Worm (Caenorhabditis elegans): Measurements from ENCODE around the gene cash-1.

cash-1 gene

DNA sequence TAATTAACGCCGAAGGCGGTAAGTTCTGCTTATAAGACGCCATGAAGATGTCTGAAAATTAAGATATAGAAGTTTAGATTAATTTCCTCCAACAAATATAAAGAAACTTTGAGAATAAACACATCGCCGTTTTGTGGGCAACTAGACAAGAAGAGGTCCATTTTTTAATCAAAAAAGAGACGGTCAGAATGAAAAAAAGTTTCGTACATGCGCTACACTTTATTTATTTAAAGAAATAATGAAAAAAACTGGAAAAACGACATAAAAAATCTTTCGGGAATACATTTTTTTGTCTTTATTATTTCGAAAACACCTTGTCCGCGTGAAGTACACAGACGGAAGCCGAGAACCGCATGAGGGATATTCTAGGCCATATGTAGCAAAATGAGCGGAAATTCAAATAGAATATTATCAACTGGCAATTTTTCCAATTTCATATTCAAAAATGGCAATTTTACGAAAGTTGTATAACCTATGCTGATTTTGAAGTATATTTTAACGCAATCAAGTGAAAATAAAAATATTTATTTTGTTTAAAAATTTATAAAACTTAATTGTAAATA is 6.2 kb upstream of the cash-1 start, which contains the start of gene sluh-7 (continued):
- TF ChIP-seq snpc-1.1 (tag; optimal IDR thresholded peaks at IDR 0.05; ENCODE audit: insufficient read depth): no peak
- TF ChIP-seq ceh-79 (tag; optimal IDR thresholded peaks at IDR 0.05): no peak
- no peak for TF ChIP-seq F23B12.7 (tag; optimal IDR thresholded peaks at IDR 0.05; ENCODE audit: insufficient read depth)
- no peak for TF ChIP-seq sptf-2 (GFP tag; optimal IDR thresholded peaks at IDR 0.05)
- TF ChIP-seq K12H6.12 (tag; optimal IDR thresholded peaks at IDR 0.05): peak; percentile 35
- no peak for TF ChIP-seq zim-3 (tag; optimal IDR thresholded peaks at IDR 0.05)
- TF ChIP-seq nfyb-1 (GFP tag; IDR thresholded peaks at IDR 0.05): no peak
- peak in 1 of 2 experiments; percentile 37 for TF ChIP-seq rec-8 (tag; optimal IDR thresholded peaks at IDR 0.05)
- TF ChIP-seq nhr-179 (tag; optimal IDR thresholded peaks at IDR 0.05): no peak
- TF ChIP-seq him-1 (tag; optimal IDR thresholded peaks at IDR 0.05): peak; percentile 35
- TF ChIP-seq madf-6 (GFP tag; IDR thresholded peaks at IDR 0.05): peak; percentile 60; the same call in 1 of the 2 replicates

DNA sequence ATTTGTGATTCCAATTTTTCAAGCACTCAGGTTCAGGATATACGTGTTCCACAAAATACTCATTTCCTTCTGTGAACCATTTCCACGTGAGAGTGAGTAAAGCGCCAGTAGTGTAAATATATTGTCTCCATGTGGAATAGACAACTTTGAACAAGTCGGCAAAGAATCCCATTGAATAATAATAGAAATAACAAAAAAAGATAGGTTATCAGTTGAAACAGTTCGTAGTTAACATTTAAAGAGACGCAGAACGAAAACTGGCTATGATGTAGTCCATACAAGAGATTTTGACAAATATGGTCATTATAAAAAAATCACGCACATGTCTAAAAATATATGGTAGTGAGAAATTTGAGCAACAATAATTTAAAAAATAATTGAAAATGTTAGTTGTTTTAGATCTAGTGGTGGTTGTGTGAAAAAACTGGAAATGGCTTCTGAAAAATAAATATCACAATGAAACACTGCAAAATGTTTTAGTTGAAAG is 4.6 kb upstream of the cash-1 start, which contains the start of gene ceeh-2:
Gene ceeh-2, minus strand, starts transcription at position 437 of the 487 bp plus-strand sequence.
- TF ChIP-seq nhr-80 (tag; optimal IDR thresholded peaks at IDR 0.05) (peak; percentile 14), repo-1 (tag; optimal IDR thresholded peaks at IDR 0.05) (no peak)

DNA sequence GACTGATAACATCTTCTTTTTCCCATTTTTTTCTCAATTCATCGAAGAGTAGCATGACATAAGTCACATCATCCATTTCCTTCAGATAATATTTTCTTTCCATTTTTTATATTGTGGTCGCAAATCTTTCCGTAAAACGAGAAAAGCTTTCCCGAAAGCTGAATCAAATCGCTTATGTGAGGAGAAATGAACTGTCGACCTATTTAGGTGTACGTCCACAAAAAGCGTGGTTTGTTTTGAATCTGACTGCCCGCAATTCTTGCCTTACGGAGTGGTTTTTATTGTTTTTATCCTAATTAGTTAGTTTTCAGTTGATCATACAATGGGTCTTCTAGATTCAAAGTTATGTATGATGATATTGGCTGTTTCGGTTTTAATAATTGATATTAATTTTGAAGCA is 3.8 kb upstream of the cash-1 start, which contains the start of gene ttll-15:
Gene ttll-15, plus strand, starts transcription at position 301 of the 400 bp plus-strand sequence.
- no peak for TF ChIP-seq egl-18 (GFP tag; IDR thresholded peaks at IDR 0.05)
- TF ChIP-seq F33H1.4 (GFP tag; IDR thresholded peaks at IDR 0.05): no peak
- no peak for TF ChIP-seq C17E4.6 (GFP tag; IDR thresholded peaks at IDR 0.05)
- TF ChIP-seq hmg-1.2 (GFP tag; IDR thresholded peaks at IDR 0.05): no peak
- TF ChIP-seq ZK185.1 (tag; optimal IDR thresholded peaks at IDR 0.05; ENCODE audit: poor library complexity, severe bottlenecking): no peak
- no peak for TF ChIP-seq B0261.1 (tag; optimal IDR thresholded peaks at IDR 0.05)
- no peak for TF ChIP-seq egl-44 (GFP tag; IDR thresholded peaks at IDR 0.05)
- no peak for TF ChIP-seq attf-5 (GFP tag; optimal IDR thresholded peaks at IDR 0.05)
- no peak for TF ChIP-seq pbrm-1 (GFP tag; IDR thresholded peaks at IDR 0.05)
- TF ChIP-seq dox-1 (GFP tag; IDR thresholded peaks at IDR 0.05): no peak
- no peak for TF ChIP-seq akir-1 (GFP tag; optimal IDR thresholded peaks at IDR 0.05)
- no peak for TF ChIP-seq rcor-1 (GFP tag; IDR thresholded peaks at IDR 0.05)

DNA sequence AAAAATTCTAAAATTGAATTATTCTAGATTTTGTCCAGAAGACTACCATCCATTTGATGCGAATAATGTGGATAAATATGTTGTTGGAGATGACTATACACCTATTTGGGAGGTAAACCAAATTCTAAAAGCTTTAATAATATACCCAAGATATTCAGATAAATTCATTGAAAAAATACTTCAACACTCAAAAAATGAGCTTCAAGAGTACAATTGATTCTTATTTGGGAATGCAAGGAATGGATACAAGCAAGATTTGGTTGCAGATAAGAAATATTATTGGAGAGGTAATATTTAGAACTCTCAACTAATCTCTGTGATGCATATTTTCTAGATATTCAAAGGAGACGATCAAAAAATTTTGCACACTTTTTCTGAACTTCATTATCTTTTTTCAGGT is 1.9 kb upstream of the cash-1 start:
- TF ChIP-seq unc-62 (GFP tag; optimal IDR thresholded peaks at IDR 0.05) (no peak), lin-40 (tag; optimal IDR thresholded peaks at IDR 0.05) (no peak), mxl-1 (tag; optimal IDR thresholded peaks at IDR 0.05) (no peak)

DNA sequence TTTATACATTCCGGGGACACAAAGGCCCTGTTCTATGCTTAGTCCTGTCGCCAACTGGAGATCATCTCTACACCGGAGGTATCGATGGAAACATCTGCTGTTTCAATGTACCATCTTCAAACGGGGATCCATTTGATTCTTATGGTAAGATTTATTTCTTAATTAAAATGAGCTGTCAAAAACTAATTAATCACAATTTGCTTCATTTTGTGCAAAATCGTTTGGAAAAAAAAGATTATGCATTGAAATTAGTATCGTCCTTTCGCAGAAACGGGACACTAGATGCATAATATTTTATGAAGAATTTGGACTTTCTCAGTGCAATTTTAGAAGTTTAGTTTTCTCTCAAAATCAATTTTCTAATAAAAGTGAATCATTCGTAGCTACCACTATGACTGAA is 1.8 kb downstream of the cash-1 start:
- TF ChIP-seq repo-1 (tag; optimal IDR thresholded peaks at IDR 0.05) (no peak), tbp1 (GFP tag; optimal IDR thresholded peaks at IDR 0.05) (no peak), die-1 (tag; optimal IDR thresholded peaks at IDR 0.05) (no peak), nhr-179 (tag; optimal IDR thresholded peaks at IDR 0.05) (no peak), F22D6.2 (tag; optimal IDR thresholded peaks at IDR 0.05) (no peak), zim-3 (tag; optimal IDR thresholded peaks at IDR 0.05) (no peak), B0035.1 (tag; optimal IDR thresholded peaks at IDR 0.05) (no peak), ztf-25 (GFP tag; IDR thresholded peaks at IDR 0.05) (no peak), ztf-22 (GFP tag; optimal IDR thresholded peaks at IDR 0.05) (no peak), ceh-58 (GFP tag; IDR thresholded peaks at IDR 0.05) (no peak)

All from whole organism, young adult.